Fruit fly (Drosophila melanogaster): ENCODE results near the gene prage.

The prage gene

DNA sequence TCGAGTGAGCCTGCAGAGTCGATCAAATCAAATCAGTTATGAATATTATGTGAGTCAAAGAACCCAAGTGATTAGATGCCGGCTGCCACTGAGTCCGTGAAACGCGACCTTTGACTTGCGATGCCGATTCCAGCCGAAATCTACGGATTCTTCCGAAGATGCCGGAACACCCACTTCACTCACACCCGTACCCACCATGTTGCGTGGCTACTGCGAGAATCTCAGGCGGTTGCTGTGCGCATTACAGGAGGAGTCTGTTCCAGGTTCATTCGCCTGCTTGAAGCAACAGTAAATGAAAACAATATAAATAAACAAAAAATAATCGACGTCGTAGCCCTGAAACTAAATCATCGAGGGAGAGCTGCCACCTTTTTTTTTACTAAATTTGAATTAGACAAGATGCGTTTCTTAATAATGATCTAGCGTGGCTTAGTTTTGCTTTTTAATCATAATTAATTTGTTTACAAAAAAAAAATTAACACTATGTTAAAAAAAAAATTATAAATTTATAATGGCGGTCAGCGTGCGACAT lies 128.2 kb downstream of the prage start, which contains the start of gene Ldaf1 (continued):
- TF ChIP-seq TFAM (GFP tag; optimal IDR thresholded peaks at IDR 0.05), result no peak
- TF ChIP-seq dm (GFP tag; optimal IDR thresholded peaks at IDR 0.05), result no peak
- TF ChIP-seq Xbp1 (GFP tag; optimal IDR thresholded peaks at IDR 0.05), result no peak
- peak; percentile 19 for TF ChIP-seq B-H2 (GFP tag; optimal IDR thresholded peaks at IDR 0.05)
- TF ChIP-seq hbn (GFP tag; IDR thresholded peaks at IDR 0.05; ENCODE audit: partially characterized antibody), result no peak
- TF ChIP-seq CG6813 (GFP tag; optimal IDR thresholded peaks at IDR 0.05), result no peak
- no peak for TF ChIP-seq CG33213 (GFP tag; optimal IDR thresholded peaks at IDR 0.05)
- no peak for TF ChIP-seq CG14014 (GFP tag; IDR thresholded peaks at IDR 0.05)
- no peak for TF ChIP-seq sisA (GFP tag; IDR thresholded peaks at IDR 0.05)
- TF ChIP-seq grau (tag; optimal IDR thresholded peaks at IDR 0.05), result peak; percentile 20
- no peak for TF ChIP-seq CG11560 (tag; IDR thresholded peaks at IDR 0.05)
- no peak for TF ChIP-seq Eip74EF (GFP tag; optimal IDR thresholded peaks at IDR 0.05)
- no peak for TF ChIP-seq Max (GFP tag; optimal IDR thresholded peaks at IDR 0.05)
- TF ChIP-seq jigr1 (GFP tag; IDR thresholded peaks at IDR 0.05), result no peak
- no peak for TF ChIP-seq CG12391 (tag; optimal IDR thresholded peaks at IDR 0.05)
- TF ChIP-seq CG15269 (tag; optimal IDR thresholded peaks at IDR 0.05), result no peak
- peak; percentile 64 for TF ChIP-seq Med (GFP tag)
- TF ChIP-seq MBD-R2 (GFP tag; IDR thresholded peaks at IDR 0.05), result peak; percentile 65
- TF ChIP-seq CTCF (GFP tag; optimal IDR thresholded peaks at IDR 0.05), result no peak
- TF ChIP-seq Hr51 (GFP tag; optimal IDR thresholded peaks at IDR 0.05), result no peak
- no peak for TF ChIP-seq yki (optimal IDR thresholded peaks at IDR 0.05)
- TF ChIP-seq lbe (GFP tag; optimal IDR thresholded peaks at IDR 0.05), result no peak
- TF ChIP-seq D19B (GFP tag; optimal IDR thresholded peaks at IDR 0.05), result no peak
- no peak for TF ChIP-seq CG14965 (GFP tag; optimal IDR thresholded peaks at IDR 0.05; ENCODE audit: borderline replicate concordance)
- peak; percentile 5 for TF ChIP-seq Fer1 (GFP tag; optimal IDR thresholded peaks at IDR 0.05)
- TF ChIP-seq Adf1 (GFP tag; IDR thresholded peaks at IDR 0.05), result no peak
- TF ChIP-seq CG12155 (GFP tag; optimal IDR thresholded peaks at IDR 0.05), result no peak
- TF ChIP-seq ac (GFP tag; optimal IDR thresholded peaks at IDR 0.05), result no peak
- TF ChIP-seq CG2875 (GFP tag; optimal IDR thresholded peaks at IDR 0.05), result no peak
- TF ChIP-seq Optix (GFP tag; IDR thresholded peaks at IDR 0.05), result no peak
- TF ChIP-seq CG16813 (GFP tag; IDR thresholded peaks at IDR 0.05; ENCODE audit: partially characterized antibody), result no peak
- no peak for TF ChIP-seq dysf (GFP tag; IDR thresholded peaks at IDR 0.05)
- no peak for TF ChIP-seq CG10274 (GFP tag; optimal IDR thresholded peaks at IDR 0.05)
- no peak for TF ChIP-seq Stat92E (GFP tag; optimal IDR thresholded peaks at IDR 0.05)
- TF ChIP-seq her (GFP tag; optimal IDR thresholded peaks at IDR 0.05), result no peak
- no peak for TF ChIP-seq Gug (GFP tag; IDR thresholded peaks at IDR 0.05)
- TF ChIP-seq Gsc (GFP tag; IDR thresholded peaks at IDR 0.05), result no peak
- TF ChIP-seq aop (GFP tag; IDR thresholded peaks at IDR 0.05), result no peak
- TF ChIP-seq ind (GFP tag; optimal IDR thresholded peaks at IDR 0.05), result no peak
- TF ChIP-seq Dref (GFP tag; IDR thresholded peaks at IDR 0.05), result peak; percentile 48
- peak; percentile 69 for TF ChIP-seq CG15514 (GFP tag; optimal IDR thresholded peaks at IDR 0.05)
- TF ChIP-seq nerfin-2 (GFP tag; IDR thresholded peaks at IDR 0.05; ENCODE audit: partially characterized antibody), result no peak
- TF ChIP-seq Doc2 (GFP tag; IDR thresholded peaks at IDR 0.05), result no peak
- no peak for TF ChIP-seq luna (GFP tag; optimal IDR thresholded peaks at IDR 0.05)
- TF ChIP-seq Ssrp (tag; optimal IDR thresholded peaks at IDR 0.05), result no peak
- no peak for TF ChIP-seq CG3995 (GFP tag; optimal IDR thresholded peaks at IDR 0.05)
- peak; percentile 7 for TF ChIP-seq CG2120 (GFP tag; optimal IDR thresholded peaks at IDR 0.05)
- no peak for TF ChIP-seq zfh2 (GFP tag; optimal IDR thresholded peaks at IDR 0.05)
- peak; percentile 5 for TF ChIP-seq lilli (GFP tag; optimal IDR thresholded peaks at IDR 0.05)
- TF ChIP-seq lov (optimal IDR thresholded peaks at IDR 0.05), result no peak
- TF ChIP-seq lov (GFP tag; IDR thresholded peaks at IDR 0.05), result no peak
- no peak for TF ChIP-seq vnd (GFP tag; IDR thresholded peaks at IDR 0.05; ENCODE audit: partially characterized antibody)

Data from whole organism, embryonic.